Fruit fly (Drosophila melanogaster) whole organism, embryonic: ENCODE results near the gene CG2120.

Experiments
- Blimp-1 ChIP-seq: fragments of 200-800 bp; sonication (Bioruptor generic); optimal IDR thresholded peaks from 3 replicates; lab custom pipeline; 2018; ENCODE audit warnings: missing biosample characterization, missing genetic modification characterization, mild to moderate bottlenecking, moderate library complexity, missing genetic modification reagents
- BtbVII ChIP-seq: fragments of 200-800 bp; sonication (Bioruptor generic); optimal IDR thresholded peaks from 3 replicates; lab custom pipeline; 2017; ENCODE audit warnings: missing biosample characterization, mild to moderate bottlenecking, missing genetic modification characterization
- CG10959 ChIP-seq: fragments of 200-800 bp; sonication (Bioruptor generic); IDR thresholded peaks from 2 replicates; pipeline ENCODE4 v1.3.6; 2022; ENCODE audit warnings: missing biosample characterization, missing genetic modification characterization
- CG12236 ChIP-seq: fragments of 200-800 bp; sonication (Bioruptor generic); optimal IDR thresholded peaks from 2 replicates; lab custom pipeline; 2016; ENCODE audit warnings: missing biosample characterization, missing genetic modification characterization
- CG12299 ChIP-seq: fragments of 200-800 bp; sonication (Bioruptor generic); optimal IDR thresholded peaks from 2 replicates; lab custom pipeline; 2018; ENCODE audit warnings: missing biosample characterization, mild to moderate bottlenecking, missing genetic modification characterization
- CG12391 ChIP-seq: fragments of 200-800 bp; sonication (Bioruptor generic); optimal IDR thresholded peaks from 3 replicates; lab custom pipeline; 2018; ENCODE audit warnings: missing biosample characterization, mild to moderate bottlenecking, missing genetic modification characterization, moderate library complexity
- CG13123 ChIP-seq: fragments of 200-800 bp; sonication (Bioruptor generic); optimal IDR thresholded peaks from 2 replicates; lab custom pipeline; 2016; ENCODE audit warnings: missing biosample characterization, missing genetic modification characterization
- CG14441 ChIP-seq: fragments of 200-800 bp; sonication (Bioruptor generic); IDR thresholded peaks from 2 replicates; pipeline ENCODE4 v1.3.6; 2022; ENCODE audit warnings: missing biosample characterization, missing genetic modification characterization
- CG14667 ChIP-seq: fragments of 200-800 bp; sonication (Bioruptor generic); IDR thresholded peaks from 2 replicates; pipeline ENCODE4 v1.3.6; 2022; ENCODE audit warnings: missing biosample characterization, missing genetic modification characterization
- CG14965 ChIP-seq: fragments of 200-800 bp; sonication (Bioruptor generic); optimal IDR thresholded peaks from 2 replicates; lab custom pipeline; 2016; ENCODE audit warnings: missing biosample characterization, missing genetic modification characterization, borderline replicate concordance
- CG17328 ChIP-seq: fragments of 200-800 bp; sonication (Bioruptor generic); IDR thresholded peaks from 2 replicates; pipeline ENCODE4 v1.3.6; 2022; ENCODE audit warnings: missing biosample characterization, missing genetic modification characterization
- CG1792 ChIP-seq: fragments of 200-800 bp; sonication (Bioruptor generic); optimal IDR thresholded peaks from 2 replicates; lab custom pipeline; 2016; ENCODE audit warnings: missing biosample characterization, missing genetic modification characterization
- CG18262 ChIP-seq: fragments of 200-800 bp; optimal IDR thresholded peaks from 3 replicates; lab custom pipeline; 2019; ENCODE audit warnings: missing biosample characterization, mild to moderate bottlenecking, missing genetic modification characterization, moderate library complexity
- CG2129 ChIP-seq: fragments of 200-800 bp; sonication (Bioruptor generic); IDR thresholded peaks from 2 replicates; pipeline ENCODE4 v1.3.6; 2022; ENCODE audit warnings: missing biosample characterization, missing genetic modification characterization; ENCODE audit not compliant: partially characterized antibody
- CG2875 ChIP-seq: fragments of 200-800 bp; sonication (Bioruptor generic); optimal IDR thresholded peaks from 2 replicates; lab custom pipeline; 2017; ENCODE audit warnings: missing biosample characterization, mild to moderate bottlenecking, missing genetic modification characterization, missing genetic modification reagents
- CG3065 ChIP-seq: fragments of 200-800 bp; sonication (Bioruptor generic); optimal IDR thresholded peaks from 2 replicates; lab custom pipeline; 2016; ENCODE audit warnings: missing biosample characterization, missing genetic modification characterization
- CG42726 ChIP-seq: fragments of 200-800 bp; sonication (Bioruptor generic); IDR thresholded peaks from 2 replicates; pipeline ENCODE4 v1.3.6; 2022; ENCODE audit warnings: missing biosample characterization, missing genetic modification characterization; ENCODE audit not compliant: partially characterized antibody
- CG4404 ChIP-seq: fragments of 200-800 bp; sonication (Bioruptor generic); IDR thresholded peaks from 2 replicates; pipeline ENCODE4 v1.3.6; 2022; ENCODE audit warnings: missing biosample characterization, missing genetic modification characterization
- CG4730 ChIP-seq: fragments of 200-800 bp; sonication (Bioruptor generic); IDR thresholded peaks from 2 replicates; pipeline ENCODE4 v1.3.6; 2022; ENCODE audit warnings: missing biosample characterization, missing genetic modification characterization
- CG6683 ChIP-seq: fragments of 200-800 bp; sonication (Bioruptor generic); optimal IDR thresholded peaks from 2 replicates; lab custom pipeline; 2017; ENCODE audit warnings: missing biosample characterization, mild to moderate bottlenecking, missing genetic modification characterization, missing genetic modification reagents
- CG8924 ChIP-seq: fragments of 200-800 bp; optimal IDR thresholded peaks from 3 replicates; lab custom pipeline; 2019; ENCODE audit warnings: missing biosample characterization, mild to moderate bottlenecking, missing genetic modification characterization, moderate library complexity
- CrebB ChIP-seq: fragments of 200-800 bp; sonication (Bioruptor generic); optimal IDR thresholded peaks from 3 replicates; lab custom pipeline; 2018; ENCODE audit warnings: missing biosample characterization, mild to moderate bottlenecking, missing genetic modification characterization
- Dek ChIP-seq: fragments of 200-800 bp; sonication (Bioruptor generic); optimal IDR thresholded peaks from 3 replicates; lab custom pipeline; 2019; ENCODE audit warnings: missing biosample characterization, mild to moderate bottlenecking, missing genetic modification characterization, moderate library complexity
- Dip3 ChIP-seq: fragments of 200-800 bp; sonication (Bioruptor generic); optimal IDR thresholded peaks from 3 replicates; lab custom pipeline; 2016; ENCODE audit warnings: missing biosample characterization, missing genetic modification characterization
- Doc2 ChIP-seq: fragments of 200-800 bp; sonication (Bioruptor generic); IDR thresholded peaks from 2 replicates; pipeline ENCODE4 v1.3.6; 2022; ENCODE audit warnings: missing biosample characterization, missing genetic modification characterization
- Gug ChIP-seq: fragments of 200-800 bp; sonication (Bioruptor generic); IDR thresholded peaks from 4 replicates; pipeline ENCODE4 v1.3.6; 2022; ENCODE audit warnings: missing biosample characterization, missing genetic modification characterization
- Hand ChIP-seq: fragments of 200-800 bp; sonication (Bioruptor generic); optimal IDR thresholded peaks from 2 replicates; lab custom pipeline; 2017; ENCODE audit warnings: mild to moderate bottlenecking, missing biosample characterization, missing genetic modification reagents, missing genetic modification characterization
- Hr78 ChIP-seq, 2 experiments: fragments of 200-800 bp in 1 of 2; fragments of >200 bp in 1 of 2; sonication (Bioruptor generic) in 1 of 2; optimal IDR thresholded peaks; 2 replicates each; lab custom pipeline; 2017 to 2019; ENCODE audit warnings: missing biosample characterization in 2 of 2, missing genetic modification characterization in 2 of 2, mild to moderate bottlenecking in 1 of 2, moderate library complexity in 1 of 2
- Lhr ChIP-seq: fragments of 200-800 bp; sonication (Bioruptor generic); optimal IDR thresholded peaks from 3 replicates; lab custom pipeline; 2017; ENCODE audit warnings: mild to moderate bottlenecking, missing biosample characterization, missing genetic modification reagents, missing genetic modification characterization
- MTF-1 ChIP-seq: fragments of 200-800 bp; sonication (Bioruptor generic); optimal IDR thresholded peaks from 2 replicates; lab custom pipeline; 2018; ENCODE audit warnings: missing biosample characterization, mild to moderate bottlenecking, missing genetic modification characterization, borderline replicate concordance
- NC2α ChIP-seq: fragments of 200-800 bp; sonication (Bioruptor generic); optimal IDR thresholded peaks from 2 replicates; lab custom pipeline; 2016; ENCODE audit warnings: missing biosample characterization, missing genetic modification characterization
- NfI ChIP-seq: fragments of 200-800 bp; sonication (Bioruptor generic); optimal IDR thresholded peaks from 3 replicates; lab custom pipeline; 2018; ENCODE audit warnings: missing biosample characterization, mild to moderate bottlenecking, missing genetic modification characterization, moderate library complexity
- Rx ChIP-seq: fragments of 200-800 bp; sonication (Bioruptor generic); IDR thresholded peaks from 2 replicates; pipeline ENCODE4 v1.3.6; 2022; ENCODE audit warnings: missing biosample characterization, missing genetic modification characterization
- Scr ChIP-seq: fragments of 200-800 bp; sonication (Bioruptor generic); IDR thresholded peaks from 2 replicates; pipeline ENCODE4 v1.3.6; 2022; ENCODE audit warnings: missing biosample characterization, missing genetic modification characterization; ENCODE audit not compliant: partially characterized antibody
- Sox102F ChIP-seq: fragments of 200-800 bp; sonication (Bioruptor generic); optimal IDR thresholded peaks from 2 replicates; lab custom pipeline; 2018; ENCODE audit warnings: missing biosample characterization, mild to moderate bottlenecking, missing genetic modification characterization, moderate library complexity
- Tbp ChIP-seq: fragments of >200 bp; optimal IDR thresholded peaks from 2 replicates; lab custom pipeline; 2018; ENCODE audit warnings: missing biosample characterization, missing genetic modification characterization
- Xbp1 ChIP-seq: fragments of 200-800 bp; sonication (Bioruptor generic); optimal IDR thresholded peaks from 3 replicates; lab custom pipeline; 2016; ENCODE audit warnings: missing biosample characterization, mild to moderate bottlenecking, missing genetic modification characterization
- ato ChIP-seq: fragments of 200-800 bp; sonication (Bioruptor generic); IDR thresholded peaks from 2 replicates; pipeline ENCODE4 v1.3.6; 2022; ENCODE audit warnings: missing biosample characterization, missing genetic modification characterization; ENCODE audit not compliant: partially characterized antibody
- cad ChIP-seq: fragments of >200 bp; optimal IDR thresholded peaks from 2 replicates; lab custom pipeline; 2017; ENCODE audit warnings: missing biosample characterization, missing genetic modification characterization
- cg ChIP-seq: fragments of 200-800 bp; sonication (Bioruptor generic); optimal IDR thresholded peaks from 3 replicates; lab custom pipeline; 2019; ENCODE audit warnings: missing biosample characterization, mild to moderate bottlenecking, missing genetic modification characterization, moderate library complexity
- chm ChIP-seq: fragments of 200-800 bp; sonication (Bioruptor generic); IDR thresholded peaks from 2 replicates; pipeline ENCODE4 v1.3.6; 2022; ENCODE audit warnings: missing biosample characterization, missing genetic modification characterization
- dan ChIP-seq: fragments of 200-800 bp; sonication (Bioruptor generic); IDR thresholded peaks from 2 replicates; pipeline ENCODE4 v1.3.6; 2022; ENCODE audit warnings: missing biosample characterization, missing genetic modification characterization
- dmrt99B ChIP-seq: fragments of 200-800 bp; sonication (Bioruptor generic); optimal IDR thresholded peaks from 2 replicates; lab custom pipeline; 2018; ENCODE audit warnings: missing biosample characterization, mild to moderate bottlenecking, missing genetic modification characterization, moderate library complexity
- ham ChIP-seq: fragments of 200-800 bp; sonication (Bioruptor generic); IDR thresholded peaks from 2 replicates; pipeline ENCODE4 v1.3.6; 2022; ENCODE audit warnings: missing biosample characterization, missing genetic modification characterization
- kni ChIP-seq: fragments of 200-800 bp; sonication (Bioruptor generic); optimal IDR thresholded peaks from 3 replicates; lab custom pipeline; 2017; ENCODE audit warnings: mild to moderate bottlenecking, missing biosample characterization, missing genetic modification reagents, missing genetic modification characterization
- odd ChIP-seq: fragments of 200-800 bp; sonication (Bioruptor generic); optimal IDR thresholded peaks from 2 replicates; lab custom pipeline; 2017; ENCODE audit warnings: missing biosample characterization, mild to moderate bottlenecking, missing genetic modification characterization
- pros ChIP-seq: fragments of 200-800 bp; sonication (Bioruptor generic); optimal IDR thresholded peaks from 3 replicates; lab custom pipeline; 2019; ENCODE audit warnings: missing biosample characterization, mild to moderate bottlenecking, missing genetic modification characterization, moderate library complexity
- slou ChIP-seq: fragments of 200-800 bp; sonication (Bioruptor generic); optimal IDR thresholded peaks from 3 replicates; lab custom pipeline; 2016; ENCODE audit warnings: missing biosample characterization, missing genetic modification characterization
- unpg ChIP-seq: fragments of 200-800 bp; sonication (Bioruptor generic); optimal IDR thresholded peaks from 3 replicates; lab custom pipeline; 2018; ENCODE audit warnings: missing biosample characterization, mild to moderate bottlenecking, missing genetic modification characterization, moderate library complexity
- zen2 ChIP-seq: fragments of 200-800 bp; sonication (Bioruptor generic); IDR thresholded peaks from 3 replicates; pipeline ENCODE4 v1.3.6; 2022; ENCODE audit warnings: missing biosample characterization, missing genetic modification characterization; ENCODE audit not compliant: partially characterized antibody

The CG2120 gene

dm6 chrX:8126149-8126548, 9.5 kb upstream of the CG2120 start (continued):
- TF ChIP-seq CG13123 (no peak), CG3065 (GFP tag; lab: Kevin White, UChicago) (no peak), cg (no peak), odd (GFP tag; lab: Kevin White, UChicago) (no peak), BtbVII (GFP tag; lab: Kevin White, UChicago) (no peak), MTF-1 (no peak), zen2 (GFP tag; lab: Robert Waterston, UW) (no peak), kni (GFP tag; lab: Kevin White, UChicago) (no peak), Gug (GFP tag; lab: Robert Waterston, UW) (peak; percentile 26; the same call in 1 of the 4 replicates), CG12391 (peak; percentile 73), Dip3 (GFP tag; lab: Kevin White, UChicago) (no peak), CG12299 (no peak), dmrt99B (tag; lab: Kevin White, UChicago) (peak; percentile 78), Xbp1 (peak; percentile 64), Blimp-1 (GFP tag; lab: Kevin White, UChicago) (peak; percentile 94), Tbp (GFP tag; lab: Kevin White, UChicago) (no peak), Hr78 (GFP tag; optimal IDR thresholded peaks at IDR 0.05; lab: Kevin White, UChicago) (no peak), ham (no peak), CG4730 (GFP tag; lab: Robert Waterston, UW) (no peak), NfI (GFP tag; lab: Kevin White, UChicago) (peak; percentile 32), Sox102F (GFP tag; lab: Kevin White, UChicago) (peak; percentile 88), CG8924 (tag; lab: Kevin White, UChicago) (peak; percentile 67), CG12236 (GFP tag; lab: Kevin White, UChicago) (peak; percentile 25), cad (GFP tag; lab: Kevin White, UChicago) (no peak), Lhr (GFP tag; lab: Kevin White, UChicago) (peak; percentile 14), Scr (no peak), CrebB (tag; lab: Kevin White, UChicago) (no peak), ato (GFP tag; lab: Robert Waterston, UW) (no peak), chm (GFP tag; lab: Robert Waterston, UW) (peak; percentile 55; the same call in 1 of the 2 replicates), Hand (GFP tag; lab: Kevin White, UChicago) (no peak), CG6683 (no peak), CG1792 (GFP tag; lab: Kevin White, UChicago) (no peak), CG18262 (tag; lab: Kevin White, UChicago) (peak; percentile 80), Dek (tag; lab: Kevin White, UChicago) (no peak), dan (GFP tag; lab: Robert Waterston, UW) (no peak), CG17328 (GFP tag; lab: Robert Waterston, UW) (peak; percentile 81), pros (no peak), CG10959 (GFP tag; lab: Robert Waterston, UW) (peak; percentile 45; the same call in 1 of the 2 replicates), CG14965 (GFP tag; lab: Kevin White, UChicago) (no peak), Rx (GFP tag; lab: Robert Waterston, UW) (peak; percentile 59; the same call in 1 of the 2 replicates), CG42726 (GFP tag; lab: Robert Waterston, UW) (no peak), slou (no peak), unpg (GFP tag; lab: Kevin White, UChicago) (peak; percentile 73), Doc2 (GFP tag; lab: Robert Waterston, UW) (no peak), CG14667 (GFP tag; lab: Robert Waterston, UW) (peak; percentile 40; the same call in 1 of the 2 replicates), CG4404 (peak; percentile 35; the same call in 1 of the 2 replicates), CG2875 (peak; percentile 70), NC2α (GFP tag; lab: Kevin White, UChicago) (no peak), CG14441 (peak; percentile 46; the same call in 1 of the 2 replicates), CG2129 (GFP tag; lab: Robert Waterston, UW) (no peak)
